Worm (Caenorhabditis elegans) whole organism, L4/young adult: Measurements from ENCODE around the gene R09A8.9.

Source experiments
- W03F9.2 ChIP-seq: fragments of 150-350 bp; optimal IDR thresholded peaks from 2 replicates; lab custom pipeline; 2014; ENCODE audit warnings: missing biosample characterization, missing genetic modification characterization
- dao-5 ChIP-seq: sonication (generic microtip); optimal IDR thresholded peaks from 2 replicates; lab custom pipeline; 2016; ENCODE audit warnings: missing genotype, missing genetic modification characterization, moderate library complexity, missing compliant biosample characterization
- him-1 ChIP-seq: sonication (generic microtip); optimal IDR thresholded peaks from 2 replicates; lab custom pipeline; 2016; ENCODE audit warnings: missing genotype, missing genetic modification reagents, missing genetic modification characterization, missing compliant biosample characterization

DNA sequence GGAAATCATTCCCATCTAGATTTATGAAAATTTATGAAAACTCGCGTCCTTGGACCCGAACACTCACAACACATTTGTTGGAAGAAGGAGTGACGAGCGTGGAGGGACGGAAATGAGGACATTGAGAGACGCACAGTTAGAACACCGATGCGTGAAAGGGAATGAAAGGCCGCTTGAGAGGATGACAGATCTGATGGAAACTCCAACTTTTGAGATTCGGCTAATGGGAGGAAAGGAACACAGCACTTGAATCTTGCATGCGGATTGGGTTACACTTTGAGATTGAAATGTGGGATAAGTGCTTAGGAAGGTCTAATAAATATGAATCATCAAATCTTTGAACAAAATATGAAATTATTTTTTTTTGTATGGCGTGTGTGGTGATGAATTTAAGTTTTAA, 42.1 kb downstream of the R09A8.9 start:
- TF ChIP-seq dao-5 (tag; lab: Kevin White, UChicago) (no peak), W03F9.2 (no peak), him-1 (no peak)
